Fruit fly (Drosophila melanogaster) whole organism, embryonic: ENCODE results near the gene CG3764.
A peak's percentile ranks its signal among the peaks of the same experiment; 100 is the strongest.

Experiments
- Ada2b ChIP-seq: fragments of 200-800 bp; sonication (Bioruptor generic); IDR thresholded peaks from 2 replicates; pipeline ENCODE4 v1.3.6; 2022; ENCODE audit warnings: missing biosample characterization, missing genetic modification characterization
- CG11398 ChIP-seq: fragments of 200-800 bp; sonication (Bioruptor generic); optimal IDR thresholded peaks from 2 replicates; lab custom pipeline; 2016; ENCODE audit warnings: missing biosample characterization, missing genetic modification characterization
- CG13123 ChIP-seq: fragments of 200-800 bp; sonication (Bioruptor generic); optimal IDR thresholded peaks from 2 replicates; lab custom pipeline; 2016; ENCODE audit warnings: missing biosample characterization, missing genetic modification characterization
- CG14860 ChIP-seq: fragments of 200-800 bp; sonication (Bioruptor generic); IDR thresholded peaks from 3 replicates; pipeline ENCODE4 v1.3.6; 2022; ENCODE audit warnings: missing biosample characterization, missing genetic modification characterization; ENCODE audit not compliant: partially characterized antibody
- CG14965 ChIP-seq: fragments of 200-800 bp; sonication (Bioruptor generic); optimal IDR thresholded peaks from 2 replicates; lab custom pipeline; 2016; ENCODE audit warnings: missing biosample characterization, missing genetic modification characterization, borderline replicate concordance
- CG15514 ChIP-seq: fragments of 200-800 bp; sonication (Bioruptor generic); optimal IDR thresholded peaks from 3 replicates; lab custom pipeline; 2017; ENCODE audit warnings: missing biosample characterization, missing genetic modification characterization, mild to moderate bottlenecking, moderate library complexity, missing genetic modification reagents
- CG17612 ChIP-seq: fragments of 200-800 bp; sonication (Bioruptor generic); IDR thresholded peaks from 2 replicates; pipeline ENCODE4 v1.3.6; 2022; ENCODE audit warnings: missing biosample characterization, missing genetic modification characterization
- CG17912 ChIP-seq: fragments of 200-800 bp; sonication (Bioruptor generic); optimal IDR thresholded peaks from 2 replicates; lab custom pipeline; 2018; ENCODE audit warnings: missing biosample characterization, mild to moderate bottlenecking, missing genetic modification characterization
- CG18011 ChIP-seq: fragments of 200-800 bp; sonication (Bioruptor generic); optimal IDR thresholded peaks from 2 replicates; lab custom pipeline; 2017; ENCODE audit warnings: missing biosample characterization, missing genetic modification characterization, mild to moderate bottlenecking, moderate library complexity, missing genotype
- CG2199 ChIP-seq: fragments of 200-800 bp; sonication (Bioruptor generic); IDR thresholded peaks from 3 replicates; pipeline ENCODE4 v1.3.6; 2022; ENCODE audit warnings: missing biosample characterization, missing genetic modification characterization
- CG2875 ChIP-seq: fragments of 200-800 bp; sonication (Bioruptor generic); optimal IDR thresholded peaks from 2 replicates; lab custom pipeline; 2017; ENCODE audit warnings: missing biosample characterization, mild to moderate bottlenecking, missing genetic modification characterization, missing genetic modification reagents
- CG34376 ChIP-seq: fragments of 200-800 bp; sonication (Bioruptor generic); optimal IDR thresholded peaks from 2 replicates; lab custom pipeline; 2018; ENCODE audit warnings: missing biosample characterization, mild to moderate bottlenecking, missing genetic modification characterization
- CG7987 ChIP-seq: fragments of 200-800 bp; sonication (Bioruptor generic); optimal IDR thresholded peaks from 2 replicates; lab custom pipeline; 2018; ENCODE audit warnings: missing biosample characterization, mild to moderate bottlenecking, missing genetic modification characterization, moderate library complexity
- CG8388 ChIP-seq: fragments of 200-800 bp; sonication (Bioruptor generic); optimal IDR thresholded peaks from 2 replicates; lab custom pipeline; 2019; ENCODE audit warnings: missing biosample characterization, mild to moderate bottlenecking, missing genetic modification characterization, moderate library complexity
- CG8478 ChIP-seq: fragments of >200 bp; optimal IDR thresholded peaks from 2 replicates; lab custom pipeline; 2018
- CG9817 ChIP-seq: fragments of 200-800 bp; sonication (Bioruptor generic); optimal IDR thresholded peaks from 2 replicates; lab custom pipeline; 2018; ENCODE audit warnings: missing biosample characterization, mild to moderate bottlenecking, missing genetic modification characterization, moderate library complexity
- CHES-1-like ChIP-seq: fragments of 200-800 bp; sonication (Bioruptor generic); optimal IDR thresholded peaks from 2 replicates; lab custom pipeline; 2016; ENCODE audit warnings: missing biosample characterization, missing genetic modification characterization
- HHEX ChIP-seq: fragments of 200-800 bp; sonication (Bioruptor generic); optimal IDR thresholded peaks from 3 replicates; lab custom pipeline; 2017; ENCODE audit warnings: missing biosample characterization, mild to moderate bottlenecking, missing genetic modification characterization, missing genetic modification reagents
- HmgZ ChIP-seq: fragments of 200-800 bp; sonication (Bioruptor generic); optimal IDR thresholded peaks from 2 replicates; lab custom pipeline; 2018; ENCODE audit warnings: missing biosample characterization, mild to moderate bottlenecking, missing genetic modification characterization
- Pdp1 ChIP-seq, 2 experiments: fragments of 200-800 bp; sonication (Bioruptor generic); optimal IDR thresholded peaks; 3 replicates each; lab custom pipeline; 2016; ENCODE audit warnings: missing biosample characterization in 2 of 2, missing genetic modification characterization in 2 of 2, mild to moderate bottlenecking in 1 of 2, moderate library complexity in 1 of 2
- Ptx1 ChIP-seq: fragments of 200-800 bp; sonication (Bioruptor generic); IDR thresholded peaks from 2 replicates; pipeline ENCODE4 v1.3.6; 2022; ENCODE audit warnings: missing biosample characterization, missing genetic modification characterization
- Rfx ChIP-seq: fragments of 200-800 bp; sonication (Bioruptor generic); IDR thresholded peaks from 2 replicates; pipeline ENCODE4 v1.3.6; 2022; ENCODE audit warnings: missing biosample characterization, missing genetic modification characterization
- Tbp ChIP-seq: fragments of >200 bp; optimal IDR thresholded peaks from 2 replicates; lab custom pipeline; 2018; ENCODE audit warnings: missing biosample characterization, missing genetic modification characterization
- Xbp1 ChIP-seq: fragments of 200-800 bp; sonication (Bioruptor generic); optimal IDR thresholded peaks from 3 replicates; lab custom pipeline; 2016; ENCODE audit warnings: missing biosample characterization, mild to moderate bottlenecking, missing genetic modification characterization
- ap ChIP-seq: fragments of 200-800 bp; sonication (Bioruptor generic); IDR thresholded peaks from 2 replicates; pipeline ENCODE4 v1.3.6; 2022; ENCODE audit warnings: missing biosample characterization, missing genetic modification characterization
- chn ChIP-seq: fragments of 200-800 bp; sonication (Bioruptor generic); optimal IDR thresholded peaks from 2 replicates; lab custom pipeline; 2016; ENCODE audit warnings: missing biosample characterization, missing genetic modification characterization
- ems ChIP-seq: fragments of 200-800 bp; sonication (Bioruptor generic); optimal IDR thresholded peaks from 3 replicates; lab custom pipeline; 2016; ENCODE audit warnings: missing biosample characterization, missing genetic modification characterization
- exex ChIP-seq: fragments of 200-800 bp; sonication (Bioruptor generic); optimal IDR thresholded peaks from 4 replicates; lab custom pipeline; 2018; ENCODE audit warnings: missing biosample characterization, mild to moderate bottlenecking, missing genetic modification characterization, moderate library complexity
- gcm2 ChIP-seq: fragments of 200-800 bp; sonication (Bioruptor generic); optimal IDR thresholded peaks from 2 replicates; lab custom pipeline; 2016; ENCODE audit warnings: missing biosample characterization, missing genetic modification characterization
- h ChIP-seq: fragments of >200 bp; optimal IDR thresholded peaks from 2 replicates; lab custom pipeline; 2017
- her ChIP-seq: fragments of 200-800 bp; sonication (Bioruptor generic); optimal IDR thresholded peaks from 2 replicates; lab custom pipeline; 2016; ENCODE audit warnings: missing biosample characterization, missing genetic modification characterization
- jigr1 ChIP-seq: fragments of 200-800 bp; sonication (Bioruptor generic); IDR thresholded peaks from 3 replicates; pipeline ENCODE4 v1.3.6; 2022; ENCODE audit warnings: missing biosample characterization, missing genetic modification characterization
- klu ChIP-seq: fragments of 200-800 bp; sonication (Bioruptor generic); IDR thresholded peaks from 2 replicates; pipeline ENCODE4 v1.3.6; 2022; ENCODE audit warnings: missing biosample characterization, missing genetic modification characterization
- onecut ChIP-seq: fragments of 200-800 bp; sonication (Bioruptor generic); IDR thresholded peaks from 2 replicates; pipeline ENCODE4 v1.3.6; 2022; ENCODE audit warnings: missing biosample characterization, missing genetic modification characterization
- pum ChIP-seq: fragments of 200-800 bp; sonication (Bioruptor generic); optimal IDR thresholded peaks from 2 replicates; lab custom pipeline; 2016; ENCODE audit warnings: missing biosample characterization, missing genetic modification characterization
- ranshi ChIP-seq: fragments of 200-800 bp; sonication (Bioruptor generic); IDR thresholded peaks from 2 replicates; pipeline ENCODE4 v1.3.6; 2022; ENCODE audit warnings: missing biosample characterization, missing genetic modification characterization
- schlank ChIP-seq: fragments of 200-800 bp; sonication (Bioruptor generic); optimal IDR thresholded peaks from 2 replicates; lab custom pipeline; 2018; ENCODE audit warnings: missing biosample characterization, mild to moderate bottlenecking, missing genetic modification characterization
- sd ChIP-seq: fragments of 200-800 bp; sonication (Bioruptor generic); optimal IDR thresholded peaks from 3 replicates; lab custom pipeline; 2018; ENCODE audit warnings: missing biosample characterization, mild to moderate bottlenecking, missing genetic modification characterization, moderate library complexity
- sens-2 ChIP-seq: fragments of 200-800 bp; sonication (Bioruptor generic); IDR thresholded peaks from 2 replicates; pipeline ENCODE4 v1.3.6; 2022; ENCODE audit warnings: missing biosample characterization, missing genetic modification characterization
- seq ChIP-seq: fragments of 200-800 bp; sonication (Bioruptor generic); IDR thresholded peaks from 2 replicates; pipeline ENCODE4 v1.3.6; 2022; ENCODE audit warnings: missing biosample characterization, missing genetic modification characterization
- sqz ChIP-seq: fragments of 200-800 bp; sonication (Bioruptor generic); optimal IDR thresholded peaks from 3 replicates; lab custom pipeline; 2018; ENCODE audit warnings: missing biosample characterization, mild to moderate bottlenecking, missing genetic modification characterization
- stwl ChIP-seq: fragments of 200-800 bp; sonication (Bioruptor generic); optimal IDR thresholded peaks from 3 replicates; lab custom pipeline; 2018; ENCODE audit warnings: missing biosample characterization, mild to moderate bottlenecking, missing genetic modification characterization, moderate library complexity
- sug ChIP-seq: fragments of 200-800 bp; optimal IDR thresholded peaks from 2 replicates; lab custom pipeline; 2019; ENCODE audit warnings: missing biosample characterization, mild to moderate bottlenecking, missing genetic modification characterization, moderate library complexity
- twi ChIP-seq: fragments of 200-800 bp; optimal IDR thresholded peaks from 2 replicates; lab custom pipeline; 2019; ENCODE audit warnings: missing biosample characterization, mild to moderate bottlenecking, missing genetic modification characterization, moderate library complexity
- vnd ChIP-seq: fragments of 200-800 bp; sonication (Bioruptor generic); IDR thresholded peaks from 3 replicates; pipeline ENCODE4 v1.3.6; 2022; ENCODE audit warnings: missing biosample characterization, missing genetic modification characterization; ENCODE audit not compliant: partially characterized antibody
- wdn ChIP-seq: fragments of 200-800 bp; sonication (Bioruptor generic); IDR thresholded peaks from 2 replicates; pipeline ENCODE4 v1.3.6; 2022; ENCODE audit warnings: missing biosample characterization, missing genetic modification characterization
- zfh1 ChIP-seq: fragments of 200-800 bp; sonication (Bioruptor generic); IDR thresholded peaks from 3 replicates; pipeline ENCODE4 v1.3.6; 2022; ENCODE audit warnings: missing biosample characterization, missing genetic modification characterization

Gene CG3764

dm6 chr3L:17006250-17006693, 6.1 kb downstream of the CG3764 start (continued):
- peak; percentile 83 for TF ChIP-seq sug
- no peak for TF ChIP-seq jigr1
- TF ChIP-seq Ptx1 (GFP tag; lab: Robert Waterston, UW) = 0 out of 2 replicates have a peak, but pooled peaks have one; percentile 31
- TF ChIP-seq, all 482 proteins: peak for 67

- TF ChIP-seq CG34376 (peak; percentile 65), stwl (tag; lab: Kevin White, UChicago) (peak; percentile 4), CG13123 (GFP tag; lab: Kevin White, UChicago) (no peak), Ada2b (GFP tag; lab: Robert Waterston, UW) (no peak), twi (tag; lab: Kevin White, UChicago) (no peak), ap (GFP tag; lab: Robert Waterston, UW) (no peak), CG2875 (GFP tag; lab: Kevin White, UChicago) (no peak), sug (peak; percentile 11), Rfx (GFP tag; lab: Robert Waterston, UW) (0 out of 2 replicates have a peak, but pooled peaks have one; percentile 5), HHEX (GFP tag; lab: Kevin White, UChicago) (no peak), wdn (GFP tag; lab: Robert Waterston, UW) (no peak), Pdp1 (GFP tag; optimal IDR thresholded peaks at IDR 0.05; lab: Kevin White, UChicago) (peak in 1 of 2 experiments; percentile 39), CG18011 (GFP tag; lab: Kevin White, UChicago) (no peak)
These were observed 7.0 kb downstream of the CG3764 start for dm6 chr3L:17005415-17005796.

DNA sequence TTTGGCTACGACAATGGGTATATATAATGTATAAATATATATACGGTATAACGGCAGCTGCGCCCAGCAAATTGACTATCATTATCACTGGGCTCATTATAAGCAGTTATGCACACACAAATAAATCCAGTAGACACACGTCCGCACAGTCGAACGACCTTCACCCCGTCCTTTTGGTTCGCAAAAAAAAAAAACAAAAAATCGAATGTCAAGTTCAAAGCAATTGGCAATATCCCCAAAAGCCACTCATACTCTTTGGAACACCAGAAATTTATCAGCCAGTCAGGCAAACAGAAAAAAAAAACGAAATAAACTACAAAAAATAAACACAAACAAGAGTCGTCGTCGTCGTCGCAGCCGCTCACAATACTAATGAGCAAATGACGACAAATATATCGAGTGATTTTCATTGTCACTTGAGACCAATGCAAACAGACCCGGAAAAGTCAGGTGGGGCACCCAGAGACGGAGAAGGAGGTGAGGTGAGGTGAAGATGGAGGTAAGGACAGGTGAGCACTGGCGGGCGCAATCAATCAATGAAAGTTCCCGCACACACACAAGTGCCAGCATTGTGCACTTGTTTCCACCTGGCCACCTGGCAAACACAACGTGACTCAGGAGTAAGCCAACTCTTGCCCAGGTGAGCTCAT, 7.5 kb downstream of the CG3764 start:
- peak; percentile 16 for TF ChIP-seq her (GFP tag; lab: Kevin White, UChicago)
- TF ChIP-seq CG18011 (GFP tag; lab: Kevin White, UChicago) = no peak
- no peak for TF ChIP-seq Tbp (GFP tag; lab: Kevin White, UChicago)
- TF ChIP-seq CG8388 = no peak
- TF ChIP-seq CG15514 (GFP tag; lab: Kevin White, UChicago) = no peak
- no peak for TF ChIP-seq CG17612
- no peak for TF ChIP-seq h (lab: Kevin White, UChicago)
- no peak for TF ChIP-seq gcm2 (GFP tag; lab: Kevin White, UChicago)
- no peak for TF ChIP-seq CG14965
- TF ChIP-seq seq (GFP tag; lab: Robert Waterston, UW) = no peak; the same call in 1 of the 2 replicates
- no peak for TF ChIP-seq CG2199
- no peak for TF ChIP-seq sens-2 (GFP tag; lab: Robert Waterston, UW)
- peak; percentile 4 for TF ChIP-seq exex
- TF ChIP-seq CG7987 (GFP tag; lab: Kevin White, UChicago) = no peak
- no peak for TF ChIP-seq Xbp1 (GFP tag; lab: Kevin White, UChicago)
- TF ChIP-seq vnd (GFP tag; lab: Robert Waterston, UW) = no peak
- no peak for TF ChIP-seq CG17912 (GFP tag; lab: Kevin White, UChicago)
- peak; percentile 51 for TF ChIP-seq sqz (GFP tag; lab: Kevin White, UChicago)
- TF ChIP-seq CG8478 (lab: Kevin White, UChicago) = no peak
- no peak for TF ChIP-seq onecut (GFP tag; lab: Robert Waterston, UW)
- TF ChIP-seq zfh1 (GFP tag; lab: Robert Waterston, UW) = no peak
- no peak for TF ChIP-seq CG9817 (tag; lab: Kevin White, UChicago)
- TF ChIP-seq CG14860 = no peak
- no peak for TF ChIP-seq CHES-1-like (GFP tag; lab: Kevin White, UChicago)
- TF ChIP-seq ems (GFP tag; lab: Kevin White, UChicago) = no peak
- peak; percentile 45 for TF ChIP-seq Ptx1 (GFP tag; lab: Robert Waterston, UW)
- no peak for TF ChIP-seq pum
- no peak; the same call in none of the 2 replicates for TF ChIP-seq ranshi (GFP tag; lab: Robert Waterston, UW)
- TF ChIP-seq schlank (tag; lab: Kevin White, UChicago) = no peak
- TF ChIP-seq klu (GFP tag; lab: Robert Waterston, UW) = 0 out of 2 replicates have a peak, but pooled peaks have one; percentile 6
- TF ChIP-seq HmgZ (tag; lab: Kevin White, UChicago) = no peak
- TF ChIP-seq chn = no peak
- peak; percentile 91 for TF ChIP-seq sd
- TF ChIP-seq CG11398 (GFP tag; lab: Kevin White, UChicago) = no peak
